Fruit fly (Drosophila melanogaster): Measurements from ENCODE around the gene TotF.

Gene TotF

dm6 chr2L:19941352-19941851 lies 29.2 kb upstream of the TotF start (continued):
- TF ChIP-seq crol (GFP tag; IDR thresholded peaks at IDR 0.05): peak; percentile 34; the same call in 1 of the 2 replicates
- TF ChIP-seq wek (GFP tag; optimal IDR thresholded peaks at IDR 0.05): peak; percentile 12
- TF ChIP-seq fd96Cb (tag; optimal IDR thresholded peaks at IDR 0.05): peak; percentile 73
- peak; percentile 68 for TF ChIP-seq lbe (GFP tag; optimal IDR thresholded peaks at IDR 0.05)
- no peak for TF ChIP-seq gfzf (GFP tag; optimal IDR thresholded peaks at IDR 0.05)
- TF ChIP-seq NfI (GFP tag; optimal IDR thresholded peaks at IDR 0.05): peak; percentile 78
- TF ChIP-seq Hsf (GFP tag; optimal IDR thresholded peaks at IDR 0.05): peak; percentile 85
- no peak for TF ChIP-seq CG7963 (GFP tag; IDR thresholded peaks at IDR 0.05; ENCODE audit: partially characterized antibody)
- no peak for TF ChIP-seq Elba2 (GFP tag; optimal IDR thresholded peaks at IDR 0.05)
- TF ChIP-seq cad (GFP tag; optimal IDR thresholded peaks at IDR 0.05): no peak
- TF ChIP-seq schlank (tag; optimal IDR thresholded peaks at IDR 0.05): peak; percentile 64
- peak; percentile 30 for TF ChIP-seq gro (GFP tag; optimal IDR thresholded peaks at IDR 0.05)
- TF ChIP-seq CoRest (tag; optimal IDR thresholded peaks at IDR 0.05): peak; percentile 88
- peak; percentile 85 for TF ChIP-seq cas (GFP tag; IDR thresholded peaks at IDR 0.05)
- TF ChIP-seq Dp (GFP tag; optimal IDR thresholded peaks at IDR 0.05): no peak
- peak; percentile 69 for TF ChIP-seq crc (GFP tag; optimal IDR thresholded peaks at IDR 0.05)
- peak; percentile 7 for TF ChIP-seq CG10147 (GFP tag; optimal IDR thresholded peaks at IDR 0.05)
- TF ChIP-seq org-1 (GFP tag; optimal IDR thresholded peaks at IDR 0.05): peak; percentile 82
- TF ChIP-seq Pdp1 (GFP tag; optimal IDR thresholded peaks at IDR 0.05): peak; percentile 59 to 71
- peak; percentile 73 for TF ChIP-seq CG30431 (GFP tag; optimal IDR thresholded peaks at IDR 0.05)
- peak; percentile 58 for TF ChIP-seq CG3995 (GFP tag; optimal IDR thresholded peaks at IDR 0.05)
- peak; percentile 71 for TF ChIP-seq Six4 (GFP tag; optimal IDR thresholded peaks at IDR 0.05)
- peak; percentile 39 for TF ChIP-seq salm (tag; optimal IDR thresholded peaks at IDR 0.05)
- TF ChIP-seq CG33213 (GFP tag; optimal IDR thresholded peaks at IDR 0.05): peak; percentile 28
- TF ChIP-seq CG12769 (tag; optimal IDR thresholded peaks at IDR 0.05): peak; percentile 92
- TF ChIP-seq Neu2 (GFP tag; optimal IDR thresholded peaks at IDR 0.05; ENCODE audit: borderline replicate concordance): no peak
- TF ChIP-seq chinmo (GFP tag; IDR thresholded peaks at IDR 0.05; ENCODE audit: partially characterized antibody): peak; percentile 77; the same call in 3 of the 4 replicates
- TF ChIP-seq TFAM (GFP tag; optimal IDR thresholded peaks at IDR 0.05): peak; percentile 25
- TF ChIP-seq Optix (GFP tag; IDR thresholded peaks at IDR 0.05): peak; percentile 78; the same call in 2 of the 3 replicates
- peak; percentile 84 for TF ChIP-seq tx (GFP tag; optimal IDR thresholded peaks at IDR 0.05)
- peak; percentile 82 for TF ChIP-seq CG18262 (tag; optimal IDR thresholded peaks at IDR 0.05)
- no peak for TF ChIP-seq CG8478 (optimal IDR thresholded peaks at IDR 0.05)
- TF ChIP-seq fd3F (GFP tag; optimal IDR thresholded peaks at IDR 0.05): peak; percentile 80
- peak; percentile 79 for TF ChIP-seq CG9876 (GFP tag; optimal IDR thresholded peaks at IDR 0.05)
- TF ChIP-seq CG1603 (tag; optimal IDR thresholded peaks at IDR 0.05): peak; percentile 86
- peak; percentile 89 for TF ChIP-seq CG32772 (GFP tag; IDR thresholded peaks at IDR 0.05)
- TF ChIP-seq danr (GFP tag; IDR thresholded peaks at IDR 0.05): peak; percentile 76
- no peak for TF ChIP-seq CG10565 (GFP tag; optimal IDR thresholded peaks at IDR 0.05)
- TF ChIP-seq Atf3 (GFP tag; optimal IDR thresholded peaks at IDR 0.05): peak; percentile 73
- peak; percentile 75 for TF ChIP-seq sisA (GFP tag; IDR thresholded peaks at IDR 0.05)
- TF ChIP-seq Xrp1 (GFP tag; IDR thresholded peaks at IDR 0.05): peak; percentile 94
- peak; percentile 66 for TF ChIP-seq CG10267 (tag; optimal IDR thresholded peaks at IDR 0.05)
- no peak for TF ChIP-seq CG1792 (GFP tag; optimal IDR thresholded peaks at IDR 0.05)
- TF ChIP-seq grn (GFP tag; optimal IDR thresholded peaks at IDR 0.05): peak; percentile 28
- TF ChIP-seq ttk (GFP tag; IDR thresholded peaks at IDR 0.05): peak; percentile 52
- TF ChIP-seq maf-S (GFP tag; optimal IDR thresholded peaks at IDR 0.05): peak; percentile 85
- TF ChIP-seq D (optimal IDR thresholded peaks at IDR 0.05): no peak
- peak; percentile 67 for TF ChIP-seq D (GFP tag; optimal IDR thresholded peaks at IDR 0.05)
- TF ChIP-seq pum (GFP tag; optimal IDR thresholded peaks at IDR 0.05): peak; percentile 75
- peak; percentile 69; the same call in 1 of the 3 replicates for TF ChIP-seq Mrtf (GFP tag; IDR thresholded peaks at IDR 0.05)
- TF ChIP-seq CG5180 (GFP tag; optimal IDR thresholded peaks at IDR 0.05): peak; percentile 53

Measured in whole organism, embryonic.